Worm (Caenorhabditis elegans): ENCODE results near the gene srd-36.

DNA sequence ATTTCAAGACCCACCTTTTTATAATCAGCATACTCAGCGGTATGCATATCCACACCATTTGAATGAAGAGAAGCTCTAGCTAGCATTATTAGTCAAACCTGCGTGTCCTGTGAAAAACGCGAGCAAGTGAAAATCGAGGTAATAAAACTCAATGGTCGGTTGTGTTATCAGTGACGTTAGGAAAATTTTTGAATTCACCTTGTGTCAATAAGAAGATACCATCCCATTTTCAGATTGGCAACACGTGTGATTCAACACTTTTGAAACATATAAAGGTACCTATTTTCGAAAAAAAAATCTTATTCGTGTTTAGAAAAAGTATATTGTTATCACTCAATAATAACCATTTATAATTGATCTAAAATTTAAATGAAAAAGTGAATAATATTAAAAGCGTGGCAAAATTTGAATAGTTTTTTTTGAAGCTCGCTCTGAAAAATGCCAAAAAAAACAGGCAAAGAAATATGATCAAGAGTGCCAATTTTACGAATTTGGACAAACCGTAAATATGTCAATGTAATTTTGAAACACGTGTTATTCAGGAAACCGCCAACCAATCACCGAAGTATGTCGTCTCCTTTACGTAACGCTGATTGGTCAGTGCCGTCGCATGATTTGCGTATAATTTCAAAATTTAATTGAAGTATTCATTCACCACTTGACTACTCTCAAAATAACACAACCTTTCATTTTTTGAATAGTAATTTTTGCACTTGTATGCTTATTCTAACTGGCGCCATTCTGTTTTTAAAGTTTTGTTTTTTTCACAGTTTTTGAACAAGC is 17.3 kb upstream of the srd-36 start, which contains the start of gene F46G10.1:
- TF ChIP-seq hmbx-1 (tag; optimal IDR thresholded peaks at IDR 0.05) = no peak
- no peak for TF ChIP-seq aly-1 (tag; optimal IDR thresholded peaks at IDR 0.05)
- TF ChIP-seq tbx-37 (GFP tag; conservative IDR thresholded peaks at IDR 0.05) = no peak
- TF ChIP-seq flt-1 (GFP tag; IDR thresholded peaks at IDR 0.05) = no peak
- no peak for TF ChIP-seq ama-1 (optimal IDR thresholded peaks at IDR 0.05)
- no peak for TF ChIP-seq F13C5.2 (tag; optimal IDR thresholded peaks at IDR 0.05)
- no peak for TF ChIP-seq tra-4 (tag; optimal IDR thresholded peaks at IDR 0.05)
- TF ChIP-seq hnd-1 (tag; optimal IDR thresholded peaks at IDR 0.05) = no peak
- TF ChIP-seq B0310.2 (tag; optimal IDR thresholded peaks at IDR 0.05) = no peak
- TF ChIP-seq pes-1 (GFP tag; IDR thresholded peaks at IDR 0.05) = no peak
- no peak for TF ChIP-seq ets-7 (tag; optimal IDR thresholded peaks at IDR 0.05)
- TF ChIP-seq hmg-4 (GFP tag; optimal IDR thresholded peaks at IDR 0.05) = no peak
